Fruit fly (Drosophila melanogaster) whole organism, embryonic: ENCODE measurements around the gene uncNacbeta.

ENCODE experiments used
- C15 ChIP-seq: fragments of 200-800 bp; sonication (Bioruptor generic); IDR thresholded peaks from 3 replicates; pipeline ENCODE4 v1.3.6; 2022; ENCODE audit warnings: missing biosample characterization, missing genetic modification characterization
- CG10321 ChIP-seq: fragments of 200-800 bp; sonication (Bioruptor generic); IDR thresholded peaks from 2 replicates; pipeline ENCODE4 v1.3.6; 2022; ENCODE audit warnings: missing biosample characterization, missing genetic modification characterization
- CG10565 ChIP-seq: fragments of 200-800 bp; sonication (Bioruptor generic); optimal IDR thresholded peaks from 3 replicates; lab custom pipeline; 2016; ENCODE audit warnings: missing biosample characterization, mild to moderate bottlenecking, missing genetic modification characterization
- CG10959 ChIP-seq: fragments of 200-800 bp; sonication (Bioruptor generic); IDR thresholded peaks from 2 replicates; pipeline ENCODE4 v1.3.6; 2022; ENCODE audit warnings: missing biosample characterization, missing genetic modification characterization
- CG12236 ChIP-seq: fragments of 200-800 bp; sonication (Bioruptor generic); optimal IDR thresholded peaks from 2 replicates; lab custom pipeline; 2016; ENCODE audit warnings: missing biosample characterization, missing genetic modification characterization
- CG13775 ChIP-seq: fragments of 200-800 bp; sonication (Bioruptor generic); optimal IDR thresholded peaks from 3 replicates; lab custom pipeline; 2017; ENCODE audit warnings: missing biosample characterization, mild to moderate bottlenecking, missing genetic modification characterization
- CG15601 ChIP-seq: fragments of 200-800 bp; sonication (Bioruptor generic); optimal IDR thresholded peaks from 3 replicates; lab custom pipeline; 2019; ENCODE audit warnings: missing biosample characterization, mild to moderate bottlenecking, missing genetic modification characterization, moderate library complexity
- CG17328 ChIP-seq: fragments of 200-800 bp; sonication (Bioruptor generic); IDR thresholded peaks from 2 replicates; pipeline ENCODE4 v1.3.6; 2022; ENCODE audit warnings: missing biosample characterization, missing genetic modification characterization
- CG18476 ChIP-seq: fragments of 200-800 bp; sonication (Bioruptor generic); optimal IDR thresholded peaks from 2 replicates; lab custom pipeline; 2016; ENCODE audit warnings: missing biosample characterization, mild to moderate bottlenecking, missing genetic modification characterization
- CG2875 ChIP-seq: fragments of 200-800 bp; sonication (Bioruptor generic); optimal IDR thresholded peaks from 2 replicates; lab custom pipeline; 2017; ENCODE audit warnings: missing biosample characterization, mild to moderate bottlenecking, missing genetic modification characterization, missing genetic modification reagents
- CG30020 ChIP-seq: fragments of 200-800 bp; optimal IDR thresholded peaks from 2 replicates; lab custom pipeline; 2019; ENCODE audit warnings: missing biosample characterization, mild to moderate bottlenecking, missing genetic modification characterization, moderate library complexity
- CG4424 ChIP-seq: fragments of 200-800 bp; sonication (Bioruptor generic); optimal IDR thresholded peaks from 3 replicates; lab custom pipeline; 2016; ENCODE audit warnings: missing biosample characterization, missing genetic modification characterization
- CG4617 ChIP-seq: fragments of 200-800 bp; sonication (Bioruptor generic); optimal IDR thresholded peaks from 3 replicates; lab custom pipeline; 2016; ENCODE audit warnings: missing biosample characterization, missing genetic modification characterization, borderline replicate concordance
- CG4820 ChIP-seq: fragments of 200-800 bp; sonication (Bioruptor generic); optimal IDR thresholded peaks from 3 replicates; lab custom pipeline; 2016; ENCODE audit warnings: missing biosample characterization, missing genetic modification characterization
- CG6683 ChIP-seq: fragments of 200-800 bp; sonication (Bioruptor generic); optimal IDR thresholded peaks from 2 replicates; lab custom pipeline; 2017; ENCODE audit warnings: missing biosample characterization, mild to moderate bottlenecking, missing genetic modification characterization, missing genetic modification reagents
- E2f2 ChIP-seq: fragments of 200-800 bp; sonication (Bioruptor generic); IDR thresholded peaks from 2 replicates; pipeline ENCODE4 v1.3.6; 2022; ENCODE audit warnings: missing biosample characterization, missing genetic modification characterization
- ERR ChIP-seq: fragments of 200-800 bp; sonication (Bioruptor generic); optimal IDR thresholded peaks from 2 replicates; lab custom pipeline; 2016; ENCODE audit warnings: missing biosample characterization, missing genetic modification characterization
- Gug ChIP-seq: fragments of 200-800 bp; sonication (Bioruptor generic); IDR thresholded peaks from 4 replicates; pipeline ENCODE4 v1.3.6; 2022; ENCODE audit warnings: missing biosample characterization, missing genetic modification characterization
- H15 ChIP-seq: fragments of 200-800 bp; sonication (Bioruptor generic); IDR thresholded peaks from 3 replicates; pipeline ENCODE4 v1.3.6; 2022; ENCODE audit warnings: missing biosample characterization, missing genetic modification characterization
- HLH54F ChIP-seq: fragments of 200-800 bp; sonication (Bioruptor generic); optimal IDR thresholded peaks from 3 replicates; lab custom pipeline; 2016; ENCODE audit warnings: missing biosample characterization, missing genetic modification characterization
- Hr3 ChIP-seq: fragments of 200-800 bp; sonication (Bioruptor generic); optimal IDR thresholded peaks from 3 replicates; lab custom pipeline; 2016; ENCODE audit warnings: missing biosample characterization, missing genetic modification characterization
- Hr51 ChIP-seq, 2 experiments: fragments of 200-800 bp; sonication (Bioruptor generic); optimal IDR thresholded peaks; 2 replicates in 1 of 2; 3 replicates in 1 of 2; lab custom pipeline; 2016 to 2018; ENCODE audit warnings: missing biosample characterization in 2 of 2, missing genetic modification characterization in 2 of 2, mild to moderate bottlenecking in 1 of 2, moderate library complexity in 1 of 2
- Kr ChIP-seq: fragments of 200-800 bp; sonication (Bioruptor generic); optimal IDR thresholded peaks from 2 replicates; lab custom pipeline; 2017; ENCODE audit warnings: missing biosample characterization, mild to moderate bottlenecking, missing genetic modification characterization
- Mad ChIP-seq: fragments of 200-800 bp; sonication (Bioruptor generic); optimal IDR thresholded peaks from 2 replicates; lab custom pipeline; 2016; ENCODE audit warnings: missing biosample characterization, missing genetic modification characterization
- Max ChIP-seq: fragments of 200-800 bp; sonication (Bioruptor generic); optimal IDR thresholded peaks from 2 replicates; lab custom pipeline; 2016; ENCODE audit warnings: missing biosample characterization, mild to moderate bottlenecking, missing genetic modification characterization
- Mes4 ChIP-seq: fragments of 200-800 bp; sonication (Bioruptor generic); optimal IDR thresholded peaks from 2 replicates; lab custom pipeline; 2016; ENCODE audit warnings: missing biosample characterization, missing genetic modification characterization
- Optix ChIP-seq: fragments of 200-800 bp; sonication (Bioruptor generic); IDR thresholded peaks from 3 replicates; pipeline ENCODE4 v1.3.6; 2022; ENCODE audit warnings: missing biosample characterization, missing genetic modification characterization
- Six4 ChIP-seq: fragments of 200-800 bp; sonication (Bioruptor generic); optimal IDR thresholded peaks from 2 replicates; lab custom pipeline; 2016; ENCODE audit warnings: missing biosample characterization, missing genetic modification characterization
- Sry-δ ChIP-seq: fragments of 200-800 bp; sonication (Bioruptor generic); optimal IDR thresholded peaks from 2 replicates; lab custom pipeline; 2016; ENCODE audit warnings: missing biosample characterization, missing genetic modification characterization
- bsh ChIP-seq, 2 experiments: fragments of 200-800 bp; sonication (Bioruptor generic); optimal IDR thresholded peaks; 2 replicates each; lab custom pipeline; 2017 to 2018; ENCODE audit warnings: mild to moderate bottlenecking in 2 of 2, missing biosample characterization in 2 of 2, missing genetic modification characterization in 2 of 2, moderate library complexity in 1 of 2
- chinmo ChIP-seq: fragments of 200-800 bp; sonication (Bioruptor generic); IDR thresholded peaks from 4 replicates; pipeline ENCODE4 v1.3.6; 2022; ENCODE audit warnings: missing biosample characterization, missing genetic modification characterization; ENCODE audit not compliant: partially characterized antibody
- corto ChIP-seq: fragments of 200-800 bp; sonication (Bioruptor generic); optimal IDR thresholded peaks from 2 replicates; lab custom pipeline; 2016; ENCODE audit warnings: missing biosample characterization, mild to moderate bottlenecking, missing genetic modification characterization, moderate library complexity
- croc ChIP-seq: fragments of 200-800 bp; sonication (Bioruptor generic); conservative IDR thresholded peaks from 3 replicates; pipeline ENCODE4 v1.3.6; 2022; ENCODE audit warnings: missing biosample characterization, missing genetic modification characterization
- disco-r ChIP-seq: fragments of 200-800 bp; sonication (Bioruptor generic); optimal IDR thresholded peaks from 2 replicates; lab custom pipeline; 2016; ENCODE audit warnings: missing biosample characterization, missing genetic modification characterization
- eve ChIP-seq, 2 experiments: fragments of >200 bp; optimal IDR thresholded peaks; 2 replicates each; lab custom pipeline; 2017; ENCODE audit warnings: missing biosample characterization in 2 of 2, missing genetic modification characterization in 2 of 2
- ham ChIP-seq: fragments of 200-800 bp; sonication (Bioruptor generic); IDR thresholded peaks from 2 replicates; pipeline ENCODE4 v1.3.6; 2022; ENCODE audit warnings: missing biosample characterization, missing genetic modification characterization
- hth ChIP-seq: fragments of >200 bp; optimal IDR thresholded peaks from 2 replicates; lab custom pipeline; 2017; ENCODE audit warnings: inconsistent platforms
- ind ChIP-seq: fragments of 200-800 bp; sonication (Bioruptor generic); optimal IDR thresholded peaks from 3 replicates; lab custom pipeline; 2016; ENCODE audit warnings: missing biosample characterization, missing genetic modification characterization
- kah ChIP-seq: fragments of 200-800 bp; sonication (Bioruptor generic); optimal IDR thresholded peaks from 2 replicates; lab custom pipeline; 2018; ENCODE audit warnings: missing biosample characterization, mild to moderate bottlenecking, missing genetic modification characterization
- kay ChIP-seq: fragments of 200-800 bp; sonication (Bioruptor generic); optimal IDR thresholded peaks from 2 replicates; lab custom pipeline; 2016; ENCODE audit warnings: missing biosample characterization, missing genetic modification characterization
- peb ChIP-seq: fragments of 200-800 bp; sonication (Bioruptor generic); IDR thresholded peaks from 2 replicates; pipeline ENCODE4 v1.3.6; 2022; ENCODE audit warnings: missing biosample characterization, missing genetic modification characterization
- pho ChIP-seq: fragments of 200-800 bp; sonication (Bioruptor generic); optimal IDR thresholded peaks from 2 replicates; lab custom pipeline; 2016; ENCODE audit warnings: missing biosample characterization, missing genetic modification characterization
- repo ChIP-seq: fragments of 200-800 bp; sonication (Bioruptor generic); optimal IDR thresholded peaks from 2 replicates; lab custom pipeline; 2016; ENCODE audit warnings: missing biosample characterization, missing genetic modification characterization
- row ChIP-seq: fragments of 200-800 bp; sonication (Bioruptor generic); IDR thresholded peaks from 3 replicates; pipeline ENCODE4 v1.3.6; 2022; ENCODE audit warnings: missing biosample characterization, missing genetic modification characterization
- salm ChIP-seq: fragments of 200-800 bp; sonication (Bioruptor generic); optimal IDR thresholded peaks from 2 replicates; lab custom pipeline; 2018; ENCODE audit warnings: missing biosample characterization, mild to moderate bottlenecking, missing genetic modification characterization
- scrt ChIP-seq: fragments of 200-800 bp; sonication (Bioruptor generic); optimal IDR thresholded peaks from 2 replicates; lab custom pipeline; 2018; ENCODE audit warnings: missing biosample characterization, mild to moderate bottlenecking, missing genetic modification characterization, moderate library complexity
- stwl ChIP-seq: fragments of 200-800 bp; sonication (Bioruptor generic); optimal IDR thresholded peaks from 3 replicates; lab custom pipeline; 2018; ENCODE audit warnings: missing biosample characterization, mild to moderate bottlenecking, missing genetic modification characterization, moderate library complexity
- usp ChIP-seq: fragments of >200 bp; optimal IDR thresholded peaks from 2 replicates; lab custom pipeline; 2017; ENCODE audit warnings: missing biosample characterization, missing genetic modification characterization
- vnd ChIP-seq: fragments of 200-800 bp; sonication (Bioruptor generic); IDR thresholded peaks from 3 replicates; pipeline ENCODE4 v1.3.6; 2022; ENCODE audit warnings: missing biosample characterization, missing genetic modification characterization; ENCODE audit not compliant: partially characterized antibody
- yki ChIP-seq: fragments of >200 bp; optimal IDR thresholded peaks from 3 replicates; lab custom pipeline; 2018

The uncNacbeta gene

dm6 chr2L:513035-513434 is 50.6 kb downstream of the uncNacbeta start (continued):
- no peak for TF ChIP-seq ERR (GFP tag; lab: Kevin White, UChicago)

- no peak for TF ChIP-seq yki (lab: Kevin White, UChicago)
- TF ChIP-seq ind: peak; percentile 37
- peak; percentile 61 for TF ChIP-seq Hr3 (GFP tag; lab: Kevin White, UChicago)
- peak; percentile 44; the same call in 1 of the 3 replicates for TF ChIP-seq H15 (GFP tag; lab: Robert Waterston, UW)
- no peak for TF ChIP-seq hth (lab: Kevin White, UChicago)
- TF ChIP-seq CG15601: peak; percentile 19
- no peak for TF ChIP-seq kah (GFP tag; lab: Kevin White, UChicago)
- peak; percentile 28 for TF ChIP-seq corto (GFP tag; lab: Kevin White, UChicago)
- no peak for TF ChIP-seq usp (GFP tag; lab: Kevin White, UChicago)
- TF ChIP-seq Hr51 (GFP tag; optimal IDR thresholded peaks at IDR 0.05; lab: Kevin White, UChicago): peak; percentile 37 to 75
- TF ChIP-seq HLH54F: no peak
- no peak for TF ChIP-seq CG10565
- TF ChIP-seq CG4820 (GFP tag; lab: Kevin White, UChicago): peak; percentile 48
- no peak for TF ChIP-seq Mad (GFP tag; lab: Kevin White, UChicago)
- no peak for TF ChIP-seq Six4 (GFP tag; lab: Kevin White, UChicago)
- no peak for TF ChIP-seq CG30020 (tag; lab: Kevin White, UChicago)
- TF ChIP-seq disco-r: no peak
- no peak for TF ChIP-seq Kr (GFP tag; lab: Kevin White, UChicago)
- TF ChIP-seq CG17328: peak; percentile 80
- peak; percentile 45 for TF ChIP-seq CG4424
- TF ChIP-seq row (GFP tag; lab: Robert Waterston, UW): peak; percentile 75
- no peak for TF ChIP-seq CG12236 (GFP tag; lab: Kevin White, UChicago)
- TF ChIP-seq Gug (GFP tag; lab: Robert Waterston, UW): 0 out of 4 replicates have a peak, but pooled peaks have one; percentile 11
- peak; percentile 71 for TF ChIP-seq CG2875 (GFP tag; lab: Kevin White, UChicago)
- TF ChIP-seq repo (GFP tag; lab: Kevin White, UChicago): no peak
- peak; percentile 16 for TF ChIP-seq CG4617 (GFP tag; lab: Kevin White, UChicago)
- no peak for TF ChIP-seq CG6683 (GFP tag; lab: Kevin White, UChicago)
- no peak for TF ChIP-seq scrt (GFP tag; lab: Kevin White, UChicago)
- no peak for TF ChIP-seq ham (GFP tag; lab: Robert Waterston, UW)
- TF ChIP-seq Max (GFP tag; lab: Kevin White, UChicago): peak; percentile 52
- peak; percentile 20 for TF ChIP-seq CG18476 (GFP tag; lab: Kevin White, UChicago)
- peak; percentile 21 for TF ChIP-seq salm (tag; lab: Kevin White, UChicago)
- TF ChIP-seq C15: no peak
- TF ChIP-seq E2f2 (GFP tag; lab: Robert Waterston, UW): peak; percentile 36; the same call in 1 of the 2 replicates
- TF ChIP-seq CG10321 (GFP tag; lab: Robert Waterston, UW): no peak
- peak in 1 of 2 experiments; percentile 81 for TF ChIP-seq bsh (GFP tag; optimal IDR thresholded peaks at IDR 0.05; lab: Kevin White, UChicago)
- TF ChIP-seq stwl (tag; lab: Kevin White, UChicago): no peak
- no peak for TF ChIP-seq vnd
- TF ChIP-seq croc (GFP tag; lab: Robert Waterston, UW): no peak
- peak; percentile 52 for TF ChIP-seq CG13775 (GFP tag; lab: Kevin White, UChicago)
- TF ChIP-seq pho (GFP tag; lab: Kevin White, UChicago): no peak
- peak in 1 of 2 experiments; percentile 65 for TF ChIP-seq eve (GFP tag; optimal IDR thresholded peaks at IDR 0.05; lab: Kevin White, UChicago)
- no peak for TF ChIP-seq peb (GFP tag; lab: Robert Waterston, UW)
- TF ChIP-seq chinmo (GFP tag; lab: Robert Waterston, UW): no peak
- TF ChIP-seq Sry-δ (GFP tag; lab: Kevin White, UChicago): no peak
- TF ChIP-seq Mes4 (GFP tag; lab: Kevin White, UChicago): no peak
- no peak for TF ChIP-seq kay (GFP tag; lab: Kevin White, UChicago)
- no peak for TF ChIP-seq CG10959 (GFP tag; lab: Robert Waterston, UW)
- TF ChIP-seq Optix (GFP tag; lab: Robert Waterston, UW): peak; percentile 17; the same call in 1 of the 3 replicates
These were observed 51.6 kb downstream of the uncNacbeta start for dm6 chr2L:512028-512427.
